Fruit fly (Drosophila melanogaster) whole organism, prepupa: Measurements from ENCODE around the gene CG31683.

Experiments
- CG11762 ChIP-seq: fragments of 200-800 bp; sonication (Bioruptor generic); optimal IDR thresholded peaks from 3 replicates; lab custom pipeline; 2016; ENCODE audit warnings: missing biosample characterization, missing genetic modification characterization; ENCODE audit not compliant: insufficient read depth
- CG3919 ChIP-seq: fragments of 200-800 bp; sonication (Bioruptor generic); optimal IDR thresholded peaks from 3 replicates; lab custom pipeline; 2016; ENCODE audit warnings: missing biosample characterization, missing genetic modification characterization
- CG6163 ChIP-seq: fragments of 200-800 bp; sonication (Bioruptor generic); IDR thresholded peaks from 3 replicates; pipeline ENCODE4 v1.3.6; 2022; ENCODE audit warnings: missing biosample characterization, missing genetic modification characterization
- CG6276 ChIP-seq: fragments of 200-800 bp; sonication (Bioruptor generic); optimal IDR thresholded peaks from 2 replicates; lab custom pipeline; 2017; ENCODE audit warnings: missing biosample characterization, mild to moderate bottlenecking, missing genetic modification characterization
- Eip75B ChIP-seq: fragments of 200-800 bp; sonication (Bioruptor generic); optimal IDR thresholded peaks from 3 replicates; lab custom pipeline; 2016; ENCODE audit warnings: missing biosample characterization, missing genetic modification characterization
- Ets21C ChIP-seq: fragments of 200-800 bp; sonication (Bioruptor generic); optimal IDR thresholded peaks from 3 replicates; lab custom pipeline; 2016; ENCODE audit warnings: missing biosample characterization, missing genetic modification characterization
- Hr39 ChIP-seq: fragments of 200-800 bp; sonication (Bioruptor generic); optimal IDR thresholded peaks from 2 replicates; lab custom pipeline; 2016; ENCODE audit warnings: missing biosample characterization, missing genetic modification characterization
- Hr4 ChIP-seq: fragments of 200-800 bp; sonication (Bioruptor generic); optimal IDR thresholded peaks from 3 replicates; lab custom pipeline; 2016; ENCODE audit warnings: missing biosample characterization, missing genetic modification characterization
- Lpt ChIP-seq: fragments of 200-800 bp; sonication (Bioruptor generic); optimal IDR thresholded peaks from 3 replicates; lab custom pipeline; 2016; ENCODE audit warnings: missing biosample characterization, missing genetic modification characterization
- OdsH ChIP-seq: fragments of 200-800 bp; sonication (Bioruptor generic); optimal IDR thresholded peaks from 3 replicates; lab custom pipeline; 2016; ENCODE audit warnings: missing biosample characterization, missing genetic modification characterization
- Sox15 ChIP-seq: fragments of 200-800 bp; sonication (Bioruptor generic); optimal IDR thresholded peaks from 3 replicates; lab custom pipeline; 2016; ENCODE audit warnings: missing biosample characterization, missing genetic modification characterization
- cyc ChIP-seq: fragments of 200-800 bp; sonication (Bioruptor generic); optimal IDR thresholded peaks from 3 replicates; lab custom pipeline; 2016; ENCODE audit warnings: missing biosample characterization, missing genetic modification characterization
- esn ChIP-seq: fragments of 200-800 bp; sonication (Bioruptor generic); optimal IDR thresholded peaks from 2 replicates; lab custom pipeline; 2016; ENCODE audit warnings: missing biosample characterization, mild to moderate bottlenecking, missing genetic modification characterization, moderate library complexity
- ss ChIP-seq, 2 experiments: fragments of 200-800 bp; sonication (Bioruptor generic); optimal IDR thresholded peaks; 2 replicates in 1 of 2; 3 replicates in 1 of 2; lab custom pipeline; 2017 to 2018; ENCODE audit warnings: mild to moderate bottlenecking in 2 of 2, missing biosample characterization in 2 of 2, missing genetic modification characterization in 2 of 2, moderate library complexity in 1 of 2

dm6 chr2L:20487723-20488122 lies 38.0 kb upstream of the CG31683 start:
- TF ChIP-seq ss (GFP tag; optimal IDR thresholded peaks at IDR 0.05; lab: Kevin White, UChicago) (no peak), Ets21C (GFP tag; lab: Kevin White, UChicago) (no peak), Eip75B (GFP tag; lab: Kevin White, UChicago) (no peak), esn (GFP tag; lab: Kevin White, UChicago) (no peak), CG6163 (no peak), OdsH (GFP tag; lab: Kevin White, UChicago) (no peak), Hr39 (GFP tag; lab: Kevin White, UChicago) (no peak), Sox15 (GFP tag; lab: Kevin White, UChicago) (no peak), CG11762 (GFP tag; lab: Kevin White, UChicago) (no peak), CG3919 (GFP tag; lab: Kevin White, UChicago) (no peak), Lpt (GFP tag; lab: Kevin White, UChicago) (no peak), cyc (no peak), Hr4 (GFP tag; lab: Kevin White, UChicago) (no peak), CG6276 (no peak)
